Fruit fly (Drosophila melanogaster): ENCODE data around the gene CG4174.

dm6 chr3L:18636782-18637181, 19.0 kb upstream of the CG4174 start:
- TF ChIP-seq gcm (GFP tag; optimal IDR thresholded peaks at IDR 0.05) (no peak), ind (GFP tag; optimal IDR thresholded peaks at IDR 0.05) (no peak), fd64A (GFP tag; optimal IDR thresholded peaks at IDR 0.05) (no peak), Fer2 (tag; optimal IDR thresholded peaks at IDR 0.05) (no peak)

Data from whole organism, embryonic.